Worm (Caenorhabditis elegans): ENCODE data around the gene K07F5.12.

DNA sequence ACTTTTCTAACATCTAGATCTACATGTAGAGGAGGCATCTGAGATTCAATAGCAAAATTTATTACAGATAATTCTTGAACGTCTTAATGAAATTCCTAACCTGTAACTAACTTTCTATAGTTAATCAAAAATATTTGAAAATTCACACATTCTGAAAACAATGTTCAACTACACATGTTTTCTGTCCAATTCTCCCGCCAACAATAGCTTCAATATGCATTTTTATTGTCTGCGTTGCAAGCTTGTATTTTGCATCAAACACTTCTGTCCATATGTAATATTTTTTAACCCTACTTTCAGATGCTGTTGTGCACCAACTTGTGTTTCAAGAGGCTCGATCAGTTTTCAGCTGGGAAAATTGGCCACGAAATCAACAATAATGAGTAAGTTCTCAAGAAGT, 42.9 kb downstream of the K07F5.12 start, which contains the start of gene tbc-3:
- TF ChIP-seq tbx-2 (tag; optimal IDR thresholded peaks at IDR 0.05) (no peak), daf-12 (tag; optimal IDR thresholded peaks at IDR 0.05) (no peak), unc-39 (tag; optimal IDR thresholded peaks at IDR 0.05) (no peak), nhr-28 (tag; optimal IDR thresholded peaks at IDR 0.05) (no peak), nhr-23 (tag; optimal IDR thresholded peaks at IDR 0.05) (no peak), zag-1 (tag; optimal IDR thresholded peaks at IDR 0.05) (no peak), skn-1 (tag; optimal IDR thresholded peaks at IDR 0.05) (no peak), nhr-76 (tag; optimal IDR thresholded peaks at IDR 0.05) (no peak), egl-27 (tag; optimal IDR thresholded peaks at IDR 0.05) (no peak), elt-3 (tag; optimal IDR thresholded peaks at IDR 0.05) (no peak), nhr-237 (tag; optimal IDR thresholded peaks at IDR 0.05) (no peak)
